Fruit fly (Drosophila melanogaster) whole organism, embryonic: ENCODE results near the gene ATP7.

Experiments used
- Ada2b ChIP-seq: fragments of 200-800 bp; sonication (Bioruptor generic); IDR thresholded peaks from 2 replicates; pipeline ENCODE4 v1.3.6; 2022; ENCODE audit warnings: missing biosample characterization, missing genetic modification characterization
- C15 ChIP-seq: fragments of 200-800 bp; sonication (Bioruptor generic); IDR thresholded peaks from 3 replicates; pipeline ENCODE4 v1.3.6; 2022; ENCODE audit warnings: missing biosample characterization, missing genetic modification characterization
- CG10147 ChIP-seq: fragments of 200-800 bp; sonication (Bioruptor generic); optimal IDR thresholded peaks from 2 replicates; lab custom pipeline; 2019; ENCODE audit warnings: missing biosample characterization, mild to moderate bottlenecking, missing genetic modification characterization, moderate library complexity
- CG10267 ChIP-seq: fragments of 200-800 bp; sonication (Bioruptor generic); optimal IDR thresholded peaks from 2 replicates; lab custom pipeline; 2018; ENCODE audit warnings: missing biosample characterization, mild to moderate bottlenecking, missing genetic modification characterization, moderate library complexity
- CG10431 ChIP-seq: fragments of 200-800 bp; sonication (Bioruptor generic); optimal IDR thresholded peaks from 3 replicates; lab custom pipeline; 2018; ENCODE audit warnings: missing biosample characterization, mild to moderate bottlenecking, missing genetic modification characterization
- CG10462 ChIP-seq: fragments of 200-800 bp; sonication (Bioruptor generic); optimal IDR thresholded peaks from 2 replicates; lab custom pipeline; 2016; ENCODE audit warnings: missing biosample characterization, missing genetic modification characterization
- CG11247 ChIP-seq: fragments of 200-800 bp; sonication (Bioruptor generic); IDR thresholded peaks from 2 replicates; pipeline ENCODE4 v1.3.6; 2022; ENCODE audit warnings: missing biosample characterization, missing genetic modification characterization
- CG11398 ChIP-seq: fragments of 200-800 bp; sonication (Bioruptor generic); optimal IDR thresholded peaks from 2 replicates; lab custom pipeline; 2016; ENCODE audit warnings: missing biosample characterization, missing genetic modification characterization
- CG12236 ChIP-seq: fragments of 200-800 bp; sonication (Bioruptor generic); optimal IDR thresholded peaks from 2 replicates; lab custom pipeline; 2016; ENCODE audit warnings: missing biosample characterization, missing genetic modification characterization
- CG16813 ChIP-seq: fragments of 200-800 bp; sonication (Bioruptor generic); IDR thresholded peaks from 3 replicates; pipeline ENCODE4 v1.3.6; 2022; ENCODE audit warnings: missing biosample characterization, missing genetic modification characterization; ENCODE audit not compliant: partially characterized antibody
- CG2120 ChIP-seq: fragments of 200-800 bp; sonication (Bioruptor generic); optimal IDR thresholded peaks from 3 replicates; lab custom pipeline; 2016; ENCODE audit warnings: missing biosample characterization, missing genetic modification characterization
- CG4328 ChIP-seq: fragments of 200-800 bp; sonication (Bioruptor generic); optimal IDR thresholded peaks from 3 replicates; lab custom pipeline; 2017; ENCODE audit warnings: missing biosample characterization, missing genetic modification reagents, missing genetic modification characterization
- CG43689 ChIP-seq: fragments of 200-800 bp; sonication (Bioruptor generic); IDR thresholded peaks from 2 replicates; pipeline ENCODE4 v1.3.6; 2022; ENCODE audit warnings: missing biosample characterization, missing genetic modification characterization
- CG4617 ChIP-seq: fragments of 200-800 bp; sonication (Bioruptor generic); optimal IDR thresholded peaks from 3 replicates; lab custom pipeline; 2016; ENCODE audit warnings: missing biosample characterization, missing genetic modification characterization, borderline replicate concordance
- CG5180 ChIP-seq: fragments of 200-800 bp; sonication (Bioruptor generic); optimal IDR thresholded peaks from 3 replicates; lab custom pipeline; 2017; ENCODE audit warnings: missing biosample characterization, missing genetic modification characterization, mild to moderate bottlenecking, moderate library complexity, missing genetic modification reagents
- CG5245 ChIP-seq: fragments of 200-800 bp; sonication (Bioruptor generic); optimal IDR thresholded peaks from 3 replicates; lab custom pipeline; 2016; ENCODE audit warnings: missing biosample characterization, missing genetic modification characterization
- CG6175 ChIP-seq: fragments of 200-800 bp; sonication (Bioruptor generic); IDR thresholded peaks from 3 replicates; pipeline ENCODE4 v1.3.6; 2022; ENCODE audit warnings: missing biosample characterization, missing genetic modification characterization
- CG7745 ChIP-seq: fragments of 200-800 bp; sonication (Bioruptor generic); optimal IDR thresholded peaks from 2 replicates; lab custom pipeline; 2018; ENCODE audit warnings: missing biosample characterization, mild to moderate bottlenecking, missing genetic modification characterization, moderate library complexity
- CG8478 ChIP-seq: fragments of >200 bp; optimal IDR thresholded peaks from 2 replicates; lab custom pipeline; 2018
- CG9215 ChIP-seq: fragments of 200-800 bp; sonication (Bioruptor generic); IDR thresholded peaks from 2 replicates; pipeline ENCODE4 v1.3.6; 2022; ENCODE audit warnings: missing biosample characterization, missing genetic modification characterization
- Camta ChIP-seq: fragments of 200-800 bp; sonication (Bioruptor generic); optimal IDR thresholded peaks from 2 replicates; lab custom pipeline; 2016; ENCODE audit warnings: missing biosample characterization, missing genetic modification characterization
- D19B ChIP-seq: fragments of 200-800 bp; sonication (Bioruptor generic); optimal IDR thresholded peaks from 2 replicates; lab custom pipeline; 2017; ENCODE audit warnings: missing biosample characterization, mild to moderate bottlenecking, missing genetic modification characterization
- Dref ChIP-seq: fragments of 200-800 bp; sonication (Bioruptor generic); IDR thresholded peaks from 2 replicates; pipeline ENCODE4 v1.3.6; 2022; ENCODE audit warnings: missing biosample characterization, missing genetic modification characterization
- Fer1 ChIP-seq: fragments of 200-800 bp; sonication (Bioruptor generic); optimal IDR thresholded peaks from 2 replicates; lab custom pipeline; 2017; ENCODE audit warnings: missing biosample characterization, mild to moderate bottlenecking, missing genetic modification characterization
- Hand ChIP-seq: fragments of 200-800 bp; sonication (Bioruptor generic); optimal IDR thresholded peaks from 2 replicates; lab custom pipeline; 2017; ENCODE audit warnings: mild to moderate bottlenecking, missing biosample characterization, missing genetic modification reagents, missing genetic modification characterization
- Hr3 ChIP-seq: fragments of 200-800 bp; sonication (Bioruptor generic); optimal IDR thresholded peaks from 3 replicates; lab custom pipeline; 2016; ENCODE audit warnings: missing biosample characterization, missing genetic modification characterization
- Hr39 ChIP-seq: fragments of >200 bp; optimal IDR thresholded peaks from 2 replicates; lab custom pipeline; 2017
- Jarid2 ChIP-seq: fragments of 200-800 bp; sonication (Bioruptor generic); optimal IDR thresholded peaks from 3 replicates; lab custom pipeline; 2017; ENCODE audit warnings: mild to moderate bottlenecking, missing biosample characterization, missing genetic modification reagents, missing genetic modification characterization
- Lhr ChIP-seq: fragments of 200-800 bp; sonication (Bioruptor generic); optimal IDR thresholded peaks from 3 replicates; lab custom pipeline; 2017; ENCODE audit warnings: mild to moderate bottlenecking, missing biosample characterization, missing genetic modification reagents, missing genetic modification characterization
- MTF-1 ChIP-seq: fragments of 200-800 bp; sonication (Bioruptor generic); optimal IDR thresholded peaks from 2 replicates; lab custom pipeline; 2018; ENCODE audit warnings: missing biosample characterization, mild to moderate bottlenecking, missing genetic modification characterization, borderline replicate concordance
- Mes4 ChIP-seq: fragments of 200-800 bp; sonication (Bioruptor generic); optimal IDR thresholded peaks from 2 replicates; lab custom pipeline; 2016; ENCODE audit warnings: missing biosample characterization, missing genetic modification characterization
- NC2β ChIP-seq: fragments of 200-800 bp; sonication (Bioruptor generic); optimal IDR thresholded peaks from 2 replicates; lab custom pipeline; 2016; ENCODE audit warnings: missing biosample characterization, missing genetic modification characterization
- PHDP ChIP-seq: fragments of 200-800 bp; sonication (Bioruptor generic); optimal IDR thresholded peaks from 3 replicates; lab custom pipeline; 2018; ENCODE audit warnings: missing biosample characterization, mild to moderate bottlenecking, missing genetic modification characterization, moderate library complexity
- Poxn ChIP-seq: fragments of 200-800 bp; sonication (Bioruptor generic); IDR thresholded peaks from 2 replicates; pipeline ENCODE4 v1.3.6; 2022; ENCODE audit warnings: missing biosample characterization, missing genetic modification characterization
- Ptx1 ChIP-seq: fragments of 200-800 bp; sonication (Bioruptor generic); IDR thresholded peaks from 2 replicates; pipeline ENCODE4 v1.3.6; 2022; ENCODE audit warnings: missing biosample characterization, missing genetic modification characterization
- bowl ChIP-seq: fragments of 200-800 bp; sonication (Bioruptor generic); IDR thresholded peaks from 2 replicates; pipeline ENCODE4 v1.3.6; 2022; ENCODE audit warnings: missing biosample characterization, missing genetic modification characterization
- dati ChIP-seq: fragments of 200-800 bp; sonication (Bioruptor generic); IDR thresholded peaks from 2 replicates; pipeline ENCODE4 v1.3.6; 2022; ENCODE audit warnings: missing biosample characterization, missing genetic modification characterization
- ewg ChIP-seq: fragments of 200-800 bp; sonication (Bioruptor generic); optimal IDR thresholded peaks from 3 replicates; lab custom pipeline; 2017; ENCODE audit warnings: mild to moderate bottlenecking, missing biosample characterization, missing genetic modification reagents, missing genetic modification characterization
- gce ChIP-seq: fragments of 200-800 bp; sonication (Bioruptor generic); IDR thresholded peaks from 3 replicates; pipeline ENCODE4 v1.3.6; 2022; ENCODE audit warnings: missing biosample characterization, missing genetic modification characterization
- jing ChIP-seq: fragments of 200-800 bp; sonication (Bioruptor generic); optimal IDR thresholded peaks from 2 replicates; lab custom pipeline; 2018; ENCODE audit warnings: missing biosample characterization, mild to moderate bottlenecking, missing genetic modification characterization
- mirr ChIP-seq: fragments of 200-800 bp; sonication (Bioruptor generic); optimal IDR thresholded peaks from 3 replicates; lab custom pipeline; 2018; ENCODE audit warnings: missing biosample characterization, mild to moderate bottlenecking, missing genetic modification characterization
- ranshi ChIP-seq: fragments of 200-800 bp; sonication (Bioruptor generic); IDR thresholded peaks from 2 replicates; pipeline ENCODE4 v1.3.6; 2022; ENCODE audit warnings: missing biosample characterization, missing genetic modification characterization
- sd ChIP-seq: fragments of 200-800 bp; sonication (Bioruptor generic); optimal IDR thresholded peaks from 3 replicates; lab custom pipeline; 2018; ENCODE audit warnings: missing biosample characterization, mild to moderate bottlenecking, missing genetic modification characterization, moderate library complexity
- shn ChIP-seq: fragments of 200-800 bp; sonication (Bioruptor generic); optimal IDR thresholded peaks from 3 replicates; lab custom pipeline; 2016; ENCODE audit warnings: missing biosample characterization, missing genetic modification characterization
- tgo ChIP-seq: fragments of 200-800 bp; sonication (Bioruptor generic); IDR thresholded peaks from 3 replicates; pipeline ENCODE4 v1.3.6; 2022; ENCODE audit warnings: missing biosample characterization, missing genetic modification characterization
- trh ChIP-seq: fragments of 200-800 bp; sonication (Bioruptor generic); optimal IDR thresholded peaks from 2 replicates; lab custom pipeline; 2016; ENCODE audit warnings: missing biosample characterization, missing genetic modification characterization
- unpg ChIP-seq: fragments of 200-800 bp; sonication (Bioruptor generic); optimal IDR thresholded peaks from 3 replicates; lab custom pipeline; 2018; ENCODE audit warnings: missing biosample characterization, mild to moderate bottlenecking, missing genetic modification characterization, moderate library complexity
- vfl ChIP-seq: fragments of 200-800 bp; sonication (Bioruptor generic); optimal IDR thresholded peaks from 2 replicates; lab custom pipeline; 2016; ENCODE audit warnings: missing biosample characterization, missing genetic modification characterization
- vvl ChIP-seq: fragments of 200-800 bp; sonication (Bioruptor generic); IDR thresholded peaks from 2 replicates; pipeline ENCODE4 v1.3.6; 2022; ENCODE audit warnings: missing biosample characterization, missing genetic modification characterization
- wor ChIP-seq: fragments of 200-800 bp; sonication (Bioruptor generic); IDR thresholded peaks from 2 replicates; pipeline ENCODE4 v1.3.6; 2022; ENCODE audit warnings: missing biosample characterization, missing genetic modification characterization

Gene ATP7

DNA sequence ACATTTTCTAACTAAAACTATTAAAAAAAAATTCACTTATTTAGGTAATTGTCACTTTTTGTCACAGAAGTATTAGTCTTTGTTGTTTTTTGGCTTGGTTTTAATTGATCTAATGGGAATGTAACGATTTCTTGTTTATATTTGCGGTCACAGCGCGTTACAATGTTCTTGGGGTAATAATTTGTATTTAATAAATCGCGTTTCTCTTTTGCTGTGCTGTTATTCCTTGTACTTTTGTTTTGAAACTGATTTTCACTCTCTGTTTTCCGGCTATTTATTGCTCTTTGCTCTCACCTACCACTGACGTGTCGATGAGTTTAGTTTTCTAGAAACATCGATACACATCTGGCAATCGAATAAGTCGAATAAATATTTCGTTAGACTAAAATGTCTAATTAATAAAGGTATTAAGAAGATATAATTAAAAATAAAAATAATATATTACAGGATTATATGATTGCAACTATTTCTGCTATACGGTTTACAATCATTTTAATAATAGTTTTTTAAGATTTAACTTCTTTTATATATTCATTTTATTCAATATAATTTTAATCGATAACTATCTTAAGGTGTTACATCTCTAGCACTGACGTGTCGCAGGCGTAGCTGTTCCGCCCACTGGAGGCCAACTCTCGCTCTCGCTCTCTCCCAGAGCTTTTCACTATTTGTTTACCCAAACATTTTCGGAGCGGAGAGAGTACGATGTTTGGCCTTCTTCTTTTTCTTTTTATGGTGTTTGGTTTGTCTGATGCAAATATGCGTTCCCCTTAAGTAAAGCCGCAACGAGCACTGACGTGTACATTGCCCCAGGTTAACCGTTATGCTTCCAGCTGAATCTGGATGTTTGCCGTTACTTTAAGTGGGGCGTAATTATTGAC is 47.7 kb upstream of the ATP7 start, which contains the start of gene Hsc70-3:
Hsc70-3 (minus strand) TSS at position 251 of the 881 bp plus-strand sequence.
- TF ChIP-seq trh = no peak
- no peak for TF ChIP-seq gce (GFP tag; lab: Robert Waterston, UW)
- peak; percentile 36 for TF ChIP-seq NC2β (GFP tag; lab: Kevin White, UChicago)
- no peak for TF ChIP-seq vfl (GFP tag; lab: Kevin White, UChicago)
- TF ChIP-seq Fer1 (GFP tag; lab: Kevin White, UChicago) = peak; percentile 0
- peak; percentile 46 for TF ChIP-seq PHDP
- peak; percentile 9 for TF ChIP-seq Hand (GFP tag; lab: Kevin White, UChicago)
- peak; percentile 15 for TF ChIP-seq unpg (GFP tag; lab: Kevin White, UChicago)
- no peak for TF ChIP-seq CG4617 (GFP tag; lab: Kevin White, UChicago)
- no peak for TF ChIP-seq CG6175 (GFP tag; lab: Robert Waterston, UW)
- TF ChIP-seq Ptx1 (GFP tag; lab: Robert Waterston, UW) = 0 out of 2 replicates have a peak, but pooled peaks have one; percentile 8
- TF ChIP-seq Dref (GFP tag; lab: Robert Waterston, UW) = peak; percentile 63
- no peak for TF ChIP-seq CG8478
- no peak for TF ChIP-seq CG10147 (GFP tag; lab: Kevin White, UChicago)
- TF ChIP-seq CG5245 (GFP tag; lab: Kevin White, UChicago) = no peak
- no peak for TF ChIP-seq CG11398 (GFP tag; lab: Kevin White, UChicago)
- TF ChIP-seq CG4328 (GFP tag; lab: Kevin White, UChicago) = peak; percentile 15
- TF ChIP-seq CG43689 (GFP tag; lab: Robert Waterston, UW) = no peak
- no peak for TF ChIP-seq wor
- TF ChIP-seq dati (GFP tag; lab: Robert Waterston, UW) = no peak
- TF ChIP-seq bowl = no peak
- peak; percentile 45 for TF ChIP-seq Camta (GFP tag; lab: Kevin White, UChicago)
- no peak for TF ChIP-seq D19B (GFP tag; lab: Kevin White, UChicago)
- TF ChIP-seq CG5180 (GFP tag; lab: Kevin White, UChicago) = peak; percentile 26
- TF ChIP-seq ranshi (GFP tag; lab: Robert Waterston, UW) = no peak; the same call in 1 of the 2 replicates
- no peak for TF ChIP-seq jing
- TF ChIP-seq CG10431 (GFP tag; lab: Kevin White, UChicago) = peak; percentile 61
- TF ChIP-seq CG7745 (tag; lab: Kevin White, UChicago) = peak; percentile 68
- no peak for TF ChIP-seq shn
- no peak for TF ChIP-seq Hr3 (GFP tag; lab: Kevin White, UChicago)
- TF ChIP-seq MTF-1 (GFP tag; lab: Kevin White, UChicago) = peak; percentile 79
- no peak for TF ChIP-seq tgo
- no peak for TF ChIP-seq CG9215 (GFP tag; lab: Robert Waterston, UW)
- no peak for TF ChIP-seq CG2120
- no peak for TF ChIP-seq CG11247
- TF ChIP-seq Ada2b (GFP tag; lab: Robert Waterston, UW) = no peak
- peak; percentile 73 for TF ChIP-seq CG16813 (GFP tag; lab: Robert Waterston, UW)
- TF ChIP-seq CG12236 = peak; percentile 12
- peak; percentile 58 for TF ChIP-seq sd (tag; lab: Kevin White, UChicago)
- no peak for TF ChIP-seq Hr39 (lab: Kevin White, UChicago)
- no peak for TF ChIP-seq ewg (GFP tag; lab: Kevin White, UChicago)
- no peak for TF ChIP-seq C15 (GFP tag; lab: Robert Waterston, UW)
- TF ChIP-seq mirr = peak; percentile 45
- TF ChIP-seq Jarid2 (GFP tag; lab: Kevin White, UChicago) = peak; percentile 57
- TF ChIP-seq CG10267 (tag; lab: Kevin White, UChicago) = peak; percentile 66
- peak; percentile 7 for TF ChIP-seq Mes4 (GFP tag; lab: Kevin White, UChicago)
- TF ChIP-seq CG10462 (GFP tag; lab: Kevin White, UChicago) = no peak
- no peak for TF ChIP-seq Poxn
- peak; percentile 27; the same call in 1 of the 2 replicates for TF ChIP-seq vvl
- peak; percentile 41 for TF ChIP-seq Lhr (GFP tag; lab: Kevin White, UChicago)
